Fruit fly (Drosophila melanogaster) whole organism, embryonic: ENCODE results near the gene Exo70.

Experiments
- ATbp ChIP-seq: fragments of 200-800 bp; sonication (Bioruptor generic); optimal IDR thresholded peaks from 2 replicates; lab custom pipeline; 2017; ENCODE audit warnings: missing biosample characterization, mild to moderate bottlenecking, missing genetic modification characterization, missing genetic modification reagents
- Antp ChIP-seq: fragments of 200-800 bp; sonication (Bioruptor generic); optimal IDR thresholded peaks from 3 replicates; lab custom pipeline; 2016; ENCODE audit warnings: missing biosample characterization, missing genetic modification characterization
- Atf6 ChIP-seq: fragments of 200-800 bp; sonication (Bioruptor generic); IDR thresholded peaks from 2 replicates; pipeline ENCODE4 v1.3.6; 2022; ENCODE audit warnings: missing biosample characterization, missing genetic modification characterization
- CG10147 ChIP-seq: fragments of 200-800 bp; sonication (Bioruptor generic); optimal IDR thresholded peaks from 2 replicates; lab custom pipeline; 2019; ENCODE audit warnings: missing biosample characterization, mild to moderate bottlenecking, missing genetic modification characterization, moderate library complexity
- CG10543 ChIP-seq: fragments of 200-800 bp; sonication (Bioruptor generic); optimal IDR thresholded peaks from 3 replicates; lab custom pipeline; 2017; ENCODE audit warnings: missing biosample characterization, mild to moderate bottlenecking, missing genetic modification characterization, moderate library complexity
- CG11696 ChIP-seq: fragments of 200-800 bp; sonication (Bioruptor generic); IDR thresholded peaks from 2 replicates; pipeline ENCODE4 v1.3.6; 2022; ENCODE audit warnings: missing biosample characterization, missing genetic modification characterization
- CG13424 ChIP-seq: fragments of 200-800 bp; sonication (Bioruptor generic); optimal IDR thresholded peaks from 2 replicates; lab custom pipeline; 2019; ENCODE audit warnings: missing biosample characterization, mild to moderate bottlenecking, missing genetic modification characterization, moderate library complexity
- CG17328 ChIP-seq: fragments of 200-800 bp; sonication (Bioruptor generic); IDR thresholded peaks from 2 replicates; pipeline ENCODE4 v1.3.6; 2022; ENCODE audit warnings: missing biosample characterization, missing genetic modification characterization
- CG17359 ChIP-seq: fragments of 200-800 bp; sonication (Bioruptor generic); optimal IDR thresholded peaks from 3 replicates; lab custom pipeline; 2018; ENCODE audit warnings: missing biosample characterization, mild to moderate bottlenecking, missing genetic modification characterization, moderate library complexity
- CG17612 ChIP-seq: fragments of 200-800 bp; sonication (Bioruptor generic); IDR thresholded peaks from 2 replicates; pipeline ENCODE4 v1.3.6; 2022; ENCODE audit warnings: missing biosample characterization, missing genetic modification characterization
- CG2889 ChIP-seq: fragments of 200-800 bp; sonication (Bioruptor generic); IDR thresholded peaks from 3 replicates; pipeline ENCODE4 v1.3.6; 2022; ENCODE audit warnings: missing biosample characterization, missing genetic modification characterization
- CG3163 ChIP-seq: fragments of 200-800 bp; sonication (Bioruptor generic); optimal IDR thresholded peaks from 3 replicates; lab custom pipeline; 2016; ENCODE audit warnings: missing biosample characterization, missing genetic modification characterization
- CG34376 ChIP-seq: fragments of 200-800 bp; sonication (Bioruptor generic); optimal IDR thresholded peaks from 2 replicates; lab custom pipeline; 2018; ENCODE audit warnings: missing biosample characterization, mild to moderate bottlenecking, missing genetic modification characterization
- CG7357 ChIP-seq: fragments of 200-800 bp; sonication (Bioruptor generic); IDR thresholded peaks from 3 replicates; pipeline ENCODE4 v1.3.6; 2022; ENCODE audit warnings: missing biosample characterization, missing genetic modification characterization
- CG7786 ChIP-seq: fragments of 200-800 bp; sonication (Bioruptor generic); optimal IDR thresholded peaks from 2 replicates; lab custom pipeline; 2016; ENCODE audit warnings: missing biosample characterization, missing genetic modification characterization
- CG8388 ChIP-seq: fragments of 200-800 bp; sonication (Bioruptor generic); optimal IDR thresholded peaks from 2 replicates; lab custom pipeline; 2019; ENCODE audit warnings: missing biosample characterization, mild to moderate bottlenecking, missing genetic modification characterization, moderate library complexity
- CG9797 ChIP-seq: fragments of 200-800 bp; sonication (Bioruptor generic); optimal IDR thresholded peaks from 3 replicates; lab custom pipeline; 2018; ENCODE audit warnings: missing biosample characterization, mild to moderate bottlenecking, missing genetic modification characterization
- CrebB ChIP-seq: fragments of 200-800 bp; sonication (Bioruptor generic); optimal IDR thresholded peaks from 3 replicates; lab custom pipeline; 2018; ENCODE audit warnings: missing biosample characterization, mild to moderate bottlenecking, missing genetic modification characterization
- Deaf1 ChIP-seq: fragments of 200-800 bp; optimal IDR thresholded peaks from 3 replicates; lab custom pipeline; 2019; ENCODE audit warnings: missing biosample characterization, mild to moderate bottlenecking, missing genetic modification characterization, moderate library complexity
- Dll ChIP-seq: fragments of 200-800 bp; sonication (Bioruptor generic); IDR thresholded peaks from 4 replicates; pipeline ENCODE4 v1.3.6; 2022; ENCODE audit warnings: missing biosample characterization, missing genetic modification characterization; ENCODE audit not compliant: partially characterized antibody
- Doc3 ChIP-seq: fragments of 200-800 bp; sonication (Bioruptor generic); IDR thresholded peaks from 3 replicates; pipeline ENCODE4 v1.3.6; 2022; ENCODE audit warnings: missing biosample characterization, missing genetic modification characterization; ENCODE audit not compliant: partially characterized antibody
- Drgx ChIP-seq: fragments of 200-800 bp; sonication (Bioruptor generic); IDR thresholded peaks from 2 replicates; pipeline ENCODE4 v1.3.6; 2022; ENCODE audit warnings: missing biosample characterization, missing genetic modification characterization
- Fer2 ChIP-seq: fragments of 200-800 bp; sonication (Bioruptor generic); optimal IDR thresholded peaks from 2 replicates; lab custom pipeline; 2018; ENCODE audit warnings: missing biosample characterization, mild to moderate bottlenecking, missing genetic modification characterization, moderate library complexity
- Hr3 ChIP-seq: fragments of 200-800 bp; sonication (Bioruptor generic); optimal IDR thresholded peaks from 3 replicates; lab custom pipeline; 2016; ENCODE audit warnings: missing biosample characterization, missing genetic modification characterization
- NC2α ChIP-seq: fragments of 200-800 bp; sonication (Bioruptor generic); optimal IDR thresholded peaks from 2 replicates; lab custom pipeline; 2016; ENCODE audit warnings: missing biosample characterization, missing genetic modification characterization
- NC2β ChIP-seq: fragments of 200-800 bp; sonication (Bioruptor generic); optimal IDR thresholded peaks from 2 replicates; lab custom pipeline; 2016; ENCODE audit warnings: missing biosample characterization, missing genetic modification characterization
- Sin3A ChIP-seq: fragments of >200 bp; optimal IDR thresholded peaks from 2 replicates; lab custom pipeline; 2018
- abd-A ChIP-seq: fragments of 200-800 bp; sonication (Bioruptor generic); optimal IDR thresholded peaks from 3 replicates; lab custom pipeline; 2019; ENCODE audit warnings: missing biosample characterization, mild to moderate bottlenecking, missing genetic modification characterization, moderate library complexity
- amos ChIP-seq: fragments of 200-800 bp; sonication (Bioruptor generic); IDR thresholded peaks from 2 replicates; pipeline ENCODE4 v1.3.6; 2022; ENCODE audit warnings: missing biosample characterization, missing genetic modification characterization; ENCODE audit not compliant: partially characterized antibody
- bigmax ChIP-seq: fragments of 200-800 bp; sonication (Bioruptor generic); optimal IDR thresholded peaks from 2 replicates; lab custom pipeline; 2018; ENCODE audit warnings: missing biosample characterization, mild to moderate bottlenecking, missing genetic modification characterization
- bowl ChIP-seq: fragments of 200-800 bp; sonication (Bioruptor generic); IDR thresholded peaks from 2 replicates; pipeline ENCODE4 v1.3.6; 2022; ENCODE audit warnings: missing biosample characterization, missing genetic modification characterization
- bsh ChIP-seq, 2 experiments: fragments of 200-800 bp; sonication (Bioruptor generic); optimal IDR thresholded peaks; 2 replicates each; lab custom pipeline; 2017 to 2018; ENCODE audit warnings: mild to moderate bottlenecking in 2 of 2, missing biosample characterization in 2 of 2, missing genetic modification characterization in 2 of 2, moderate library complexity in 1 of 2
- cad ChIP-seq: fragments of >200 bp; optimal IDR thresholded peaks from 2 replicates; lab custom pipeline; 2017; ENCODE audit warnings: missing biosample characterization, missing genetic modification characterization
- cato ChIP-seq: fragments of 200-800 bp; sonication (Bioruptor generic); optimal IDR thresholded peaks from 2 replicates; lab custom pipeline; 2016; ENCODE audit warnings: missing biosample characterization, missing genetic modification characterization, borderline replicate concordance
- chinmo ChIP-seq: fragments of 200-800 bp; sonication (Bioruptor generic); IDR thresholded peaks from 4 replicates; pipeline ENCODE4 v1.3.6; 2022; ENCODE audit warnings: missing biosample characterization, missing genetic modification characterization; ENCODE audit not compliant: partially characterized antibody
- crol ChIP-seq: fragments of 200-800 bp; sonication (Bioruptor generic); IDR thresholded peaks from 2 replicates; pipeline ENCODE4 v1.3.6; 2022; ENCODE audit warnings: missing biosample characterization, missing genetic modification characterization
- cwo ChIP-seq: fragments of 200-800 bp; sonication (Bioruptor generic); optimal IDR thresholded peaks from 3 replicates; lab custom pipeline; 2017; ENCODE audit warnings: missing biosample characterization, missing genetic modification characterization, mild to moderate bottlenecking, moderate library complexity, missing genetic modification reagents
- eyg ChIP-seq: fragments of 200-800 bp; sonication (Bioruptor generic); optimal IDR thresholded peaks from 3 replicates; lab custom pipeline; 2016; ENCODE audit warnings: missing biosample characterization, missing genetic modification characterization
- gcm2 ChIP-seq: fragments of 200-800 bp; sonication (Bioruptor generic); optimal IDR thresholded peaks from 2 replicates; lab custom pipeline; 2016; ENCODE audit warnings: missing biosample characterization, missing genetic modification characterization
- gt ChIP-seq: fragments of 200-800 bp; sonication (Bioruptor generic); IDR thresholded peaks from 2 replicates; pipeline ENCODE4 v1.3.6; 2022; ENCODE audit warnings: missing biosample characterization, missing genetic modification characterization
- ind ChIP-seq: fragments of 200-800 bp; sonication (Bioruptor generic); optimal IDR thresholded peaks from 3 replicates; lab custom pipeline; 2016; ENCODE audit warnings: missing biosample characterization, missing genetic modification characterization
- insv ChIP-seq, 2 experiments: fragments of 200-800 bp; sonication (Bioruptor generic); optimal IDR thresholded peaks; 3 replicates each; lab custom pipeline; 2016 to 2018; ENCODE audit warnings: missing biosample characterization in 2 of 2, missing genetic modification characterization in 2 of 2
- kni ChIP-seq: fragments of 200-800 bp; sonication (Bioruptor generic); optimal IDR thresholded peaks from 3 replicates; lab custom pipeline; 2017; ENCODE audit warnings: mild to moderate bottlenecking, missing biosample characterization, missing genetic modification reagents, missing genetic modification characterization
- mirr ChIP-seq: fragments of 200-800 bp; sonication (Bioruptor generic); optimal IDR thresholded peaks from 3 replicates; lab custom pipeline; 2018; ENCODE audit warnings: missing biosample characterization, mild to moderate bottlenecking, missing genetic modification characterization
- pum ChIP-seq: fragments of 200-800 bp; sonication (Bioruptor generic); optimal IDR thresholded peaks from 2 replicates; lab custom pipeline; 2016; ENCODE audit warnings: missing biosample characterization, missing genetic modification characterization
- pzg ChIP-seq: fragments of 200-800 bp; sonication (Bioruptor generic); optimal IDR thresholded peaks from 3 replicates; lab custom pipeline; 2018; ENCODE audit warnings: missing biosample characterization, mild to moderate bottlenecking, missing genetic modification characterization, moderate library complexity
- ranshi ChIP-seq: fragments of 200-800 bp; sonication (Bioruptor generic); IDR thresholded peaks from 2 replicates; pipeline ENCODE4 v1.3.6; 2022; ENCODE audit warnings: missing biosample characterization, missing genetic modification characterization
- schlank ChIP-seq: fragments of 200-800 bp; sonication (Bioruptor generic); optimal IDR thresholded peaks from 2 replicates; lab custom pipeline; 2018; ENCODE audit warnings: missing biosample characterization, mild to moderate bottlenecking, missing genetic modification characterization
- sd ChIP-seq: fragments of 200-800 bp; sonication (Bioruptor generic); optimal IDR thresholded peaks from 3 replicates; lab custom pipeline; 2018; ENCODE audit warnings: missing biosample characterization, mild to moderate bottlenecking, missing genetic modification characterization, moderate library complexity
- sisA ChIP-seq: fragments of 200-800 bp; sonication (Bioruptor generic); IDR thresholded peaks from 2 replicates; pipeline ENCODE4 v1.3.6; 2022; ENCODE audit warnings: missing biosample characterization, missing genetic modification characterization
- tll ChIP-seq, 2 experiments: fragments of 200-800 bp in 1 of 2; fragments of >200 bp in 1 of 2; sonication (Bioruptor generic) in 1 of 2; optimal IDR thresholded peaks; 2 replicates each; lab custom pipeline; 2017 to 2019; ENCODE audit warnings: missing biosample characterization in 2 of 2, missing genetic modification characterization in 2 of 2, mild to moderate bottlenecking in 1 of 2, moderate library complexity in 1 of 2

Exo70 gene

dm6 chr3L:8419622-8420176, 8.0 kb downstream of the Exo70 start:
- TF ChIP-seq CG17359, result no peak
- peak; percentile 29 for TF ChIP-seq kni (GFP tag; lab: Kevin White, UChicago)
- no peak for TF ChIP-seq pum (GFP tag; lab: Kevin White, UChicago)
- TF ChIP-seq gcm2 (GFP tag; lab: Kevin White, UChicago), result no peak
- no peak for TF ChIP-seq abd-A
- no peak for TF ChIP-seq Hr3 (GFP tag; lab: Kevin White, UChicago)
- peak; percentile 16 for TF ChIP-seq CG10543 (GFP tag; lab: Kevin White, UChicago)
- no peak for TF ChIP-seq bowl (GFP tag; lab: Robert Waterston, UW)
- no peak for TF ChIP-seq schlank
- no peak for TF ChIP-seq CG17612
- TF ChIP-seq ATbp (GFP tag; lab: Kevin White, UChicago), result no peak
- TF ChIP-seq Antp (GFP tag; lab: Kevin White, UChicago), result no peak
- no peak for TF ChIP-seq CG9797 (GFP tag; lab: Kevin White, UChicago)
- TF ChIP-seq Drgx (GFP tag; lab: Robert Waterston, UW), result 0 out of 2 replicates have a peak, but pooled peaks have one; percentile 7
- no peak for TF ChIP-seq Fer2
- TF ChIP-seq amos (GFP tag; lab: Robert Waterston, UW), result no peak
- no peak for TF ChIP-seq CG34376 (GFP tag; lab: Kevin White, UChicago)
- peak; percentile 85 for TF ChIP-seq Deaf1 (tag; lab: Kevin White, UChicago)
- no peak for TF ChIP-seq CG10147 (GFP tag; lab: Kevin White, UChicago)
- no peak for TF ChIP-seq CG17328
- no peak for TF ChIP-seq ranshi (GFP tag; lab: Robert Waterston, UW)
- TF ChIP-seq mirr (GFP tag; lab: Kevin White, UChicago), result peak; percentile 13
- no peak for TF ChIP-seq sisA (GFP tag; lab: Robert Waterston, UW)
- no peak for TF ChIP-seq bsh (GFP tag; optimal IDR thresholded peaks at IDR 0.05; lab: Kevin White, UChicago)
- TF ChIP-seq CG13424 (tag; lab: Kevin White, UChicago), result no peak
- TF ChIP-seq eyg (GFP tag; lab: Kevin White, UChicago), result no peak
- no peak for TF ChIP-seq NC2α (GFP tag; lab: Kevin White, UChicago)
- TF ChIP-seq tll (GFP tag; optimal IDR thresholded peaks at IDR 0.05; lab: Kevin White, UChicago), result no peak
- no peak for TF ChIP-seq CG8388
- TF ChIP-seq Atf6, result no peak
- TF ChIP-seq pzg (GFP tag; lab: Kevin White, UChicago), result no peak
- TF ChIP-seq cad (GFP tag; lab: Kevin White, UChicago), result no peak
- peak; percentile 16 for TF ChIP-seq sd (tag; lab: Kevin White, UChicago)
- TF ChIP-seq CrebB (tag; lab: Kevin White, UChicago), result no peak
- no peak for TF ChIP-seq cato (GFP tag; lab: Kevin White, UChicago)
- TF ChIP-seq NC2β (GFP tag; lab: Kevin White, UChicago), result no peak
- TF ChIP-seq CG7357, result no peak
- TF ChIP-seq Doc3 (GFP tag; lab: Robert Waterston, UW), result no peak
- 0 out of 4 replicates have a peak, but pooled peaks have one; percentile 28 for TF ChIP-seq chinmo (GFP tag; lab: Robert Waterston, UW)
- TF ChIP-seq CG7786, result no peak
- TF ChIP-seq bigmax (GFP tag; lab: Kevin White, UChicago), result no peak
- TF ChIP-seq insv (GFP tag; optimal IDR thresholded peaks at IDR 0.05; lab: Kevin White, UChicago), result no peak
- TF ChIP-seq CG2889 (GFP tag; lab: Robert Waterston, UW), result no peak
- no peak for TF ChIP-seq gt (GFP tag; lab: Robert Waterston, UW)
- no peak for TF ChIP-seq cwo
- TF ChIP-seq Dll, result no peak
- TF ChIP-seq Sin3A (lab: Kevin White, UChicago), result no peak
- no peak for TF ChIP-seq CG11696 (GFP tag; lab: Robert Waterston, UW)
- TF ChIP-seq CG3163, result no peak
- TF ChIP-seq crol, result peak; percentile 90
- TF ChIP-seq ind (GFP tag; lab: Kevin White, UChicago), result no peak
